Worm (Caenorhabditis elegans): ENCODE measurements around the gene try-4.

try-4 gene

DNA sequence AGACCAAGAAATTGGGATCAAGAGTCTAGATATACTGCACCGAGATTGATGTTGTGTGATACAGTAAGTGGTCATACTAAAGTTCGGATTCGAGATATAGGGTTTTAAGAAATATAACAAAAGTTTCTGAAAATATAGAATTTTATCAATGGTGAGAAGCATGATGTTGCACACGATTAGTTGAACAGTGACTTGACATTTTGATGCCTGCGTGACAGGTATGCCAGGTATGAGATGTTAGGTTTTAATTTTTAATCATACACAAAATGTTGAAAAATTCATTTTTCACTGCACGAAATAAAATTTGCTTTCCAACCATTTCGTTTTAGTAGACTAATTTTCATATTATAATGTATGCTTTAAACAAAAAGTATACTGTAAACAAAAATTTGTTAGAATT is 30.5 kb downstream of the try-4 start:
- TF ChIP-seq nhr-25 (tag; optimal IDR thresholded peaks at IDR 0.05) (no peak), fos-1 (tag; optimal IDR thresholded peaks at IDR 0.05) (no peak), mbf-1 (tag; optimal IDR thresholded peaks at IDR 0.05) (no peak), lin-13 (GFP tag; optimal IDR thresholded peaks at IDR 0.05) (no peak), aly-2 (tag; optimal IDR thresholded peaks at IDR 0.05) (no peak), sem-4 (tag; optimal IDR thresholded peaks at IDR 0.05) (no peak), ztf-1 (GFP tag; conservative IDR thresholded peaks at IDR 0.05) (no peak), unc-39 (tag; optimal IDR thresholded peaks at IDR 0.05) (no peak), ztf-11 (tag; optimal IDR thresholded peaks at IDR 0.05) (no peak), elt-3 (tag; optimal IDR thresholded peaks at IDR 0.05) (no peak), R02D3.7 (tag; optimal IDR thresholded peaks at IDR 0.05) (no peak), nhr-23 (tag; optimal IDR thresholded peaks at IDR 0.05) (no peak), zag-1 (tag; optimal IDR thresholded peaks at IDR 0.05) (no peak)

DNA sequence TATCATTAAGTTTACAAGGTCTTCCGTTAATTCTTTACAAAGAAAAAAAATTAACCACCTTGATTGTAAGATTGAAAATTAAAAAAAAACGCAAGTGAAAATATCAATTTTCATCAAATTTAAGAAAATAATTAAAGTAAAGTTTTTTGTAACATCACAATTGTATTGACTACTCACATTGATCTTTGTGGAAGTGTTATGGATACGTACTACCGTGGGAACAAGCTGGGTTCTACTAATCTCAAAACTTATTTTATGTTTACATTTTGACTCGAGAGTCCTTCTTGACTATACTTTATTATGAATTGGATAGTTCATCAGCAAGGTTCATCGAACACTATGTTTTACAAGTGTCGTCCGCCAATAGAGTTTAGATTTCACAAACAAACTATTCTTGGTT is 31.4 kb downstream of the try-4 start, which contains the start of gene num-1:
TSS of gene num-1 (plus strand) at position 301 of the 400 bp plus-strand sequence.
- TF ChIP-seq skn-1 (tag; optimal IDR thresholded peaks at IDR 0.05) (no peak), sem-4 (tag; optimal IDR thresholded peaks at IDR 0.05) (no peak), nhr-6 (tag; optimal IDR thresholded peaks at IDR 0.05) (no peak), ceh-82 (tag; optimal IDR thresholded peaks at IDR 0.05) (no peak), ama-1 (optimal IDR thresholded peaks at IDR 0.05) (no peak), snpc-4 (tag; optimal IDR thresholded peaks at IDR 0.05) (no peak), crh-2 (tag; optimal IDR thresholded peaks at IDR 0.05) (no peak), gmeb-1 (tag; optimal IDR thresholded peaks at IDR 0.05) (no peak), unc-39 (tag; optimal IDR thresholded peaks at IDR 0.05) (no peak), nhr-129 (tag; optimal IDR thresholded peaks at IDR 0.05) (no peak), ztf-4 (tag; optimal IDR thresholded peaks at IDR 0.05) (no peak), nhr-12 (tag; optimal IDR thresholded peaks at IDR 0.05) (no peak), fos-1 (tag; optimal IDR thresholded peaks at IDR 0.05) (no peak), elt-3 (tag; optimal IDR thresholded peaks at IDR 0.05) (no peak), sma-3 (GFP tag; optimal IDR thresholded peaks at IDR 0.05) (no peak)

DNA sequence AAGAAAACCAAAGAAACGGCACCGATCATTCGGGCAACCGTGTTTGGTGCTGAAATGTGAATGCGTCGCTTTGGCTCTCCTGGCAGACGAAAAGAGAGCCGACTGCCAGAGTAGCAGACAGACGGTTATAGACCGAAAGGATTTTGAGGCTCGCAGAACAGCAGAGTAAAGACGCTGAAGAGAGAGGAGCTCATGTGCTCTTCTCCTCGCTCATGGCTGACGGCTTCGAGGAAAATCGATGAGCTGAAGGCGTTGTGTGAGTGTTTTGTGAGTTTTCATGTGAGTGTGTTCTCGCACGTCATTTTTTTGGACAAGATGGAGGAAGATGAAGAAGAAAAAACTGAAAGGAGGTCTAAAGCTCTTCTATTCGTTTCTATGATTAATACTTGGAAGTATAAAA is 32.1 kb downstream of the try-4 start, which contains the start of gene sbt-1:
TSS of gene sbt-1 (minus strand) at position 62 of the 400 bp plus-strand sequence.
- TF ChIP-seq nhr-129 (tag; optimal IDR thresholded peaks at IDR 0.05) (peak; percentile 82), ceh-82 (tag; optimal IDR thresholded peaks at IDR 0.05) (peak; percentile 44), mdl-1 (tag; optimal IDR thresholded peaks at IDR 0.05) (peak in 1 of 2 experiments; percentile 69), nhr-12 (tag; optimal IDR thresholded peaks at IDR 0.05) (no peak), egl-27 (tag; optimal IDR thresholded peaks at IDR 0.05) (peak; percentile 43), sem-4 (tag; optimal IDR thresholded peaks at IDR 0.05) (peak; percentile 30), ztf-1 (GFP tag; conservative IDR thresholded peaks at IDR 0.05) (no peak), fos-1 (tag; optimal IDR thresholded peaks at IDR 0.05) (peak; percentile 3), ZK546.5 (tag; optimal IDR thresholded peaks at IDR 0.05) (no peak), dmd-4 (tag; optimal IDR thresholded peaks at IDR 0.05) (no peak), mab-5 (tag; optimal IDR thresholded peaks at IDR 0.05) (no peak), elt-1 (tag; optimal IDR thresholded peaks at IDR 0.05) (no peak), nhr-77 (tag; optimal IDR thresholded peaks at IDR 0.05) (no peak), nhr-21 (tag; optimal IDR thresholded peaks at IDR 0.05) (no peak), ama-1 (optimal IDR thresholded peaks at IDR 0.05) (no peak), skn-1 (tag; optimal IDR thresholded peaks at IDR 0.05) (no peak), peb-1 (tag; optimal IDR thresholded peaks at IDR 0.05) (no peak), Y55F3AM.14 (GFP tag; optimal IDR thresholded peaks at IDR 0.05) (peak; percentile 45), unc-62 (GFP tag; optimal IDR thresholded peaks at IDR 0.05) (no peak), lin-13 (GFP tag; optimal IDR thresholded peaks at IDR 0.05) (peak; percentile 55), lin-11 (tag; optimal IDR thresholded peaks at IDR 0.05) (peak; percentile 83), aly-2 (tag; optimal IDR thresholded peaks at IDR 0.05) (no peak), nhr-25 (tag; optimal IDR thresholded peaks at IDR 0.05) (no peak), F13H6.1 (tag; optimal IDR thresholded peaks at IDR 0.05) (peak; percentile 26), nhr-237 (tag; optimal IDR thresholded peaks at IDR 0.05) (no peak), unc-55 (GFP tag; optimal IDR thresholded peaks at IDR 0.05) (peak; percentile 98), mbf-1 (tag; optimal IDR thresholded peaks at IDR 0.05) (no peak), nhr-23 (tag; optimal IDR thresholded peaks at IDR 0.05) (no peak), zag-1 (tag; optimal IDR thresholded peaks at IDR 0.05) (peak; percentile 56), crh-2 (tag; optimal IDR thresholded peaks at IDR 0.05) (peak; percentile 74), unc-39 (tag; optimal IDR thresholded peaks at IDR 0.05) (no peak), blmp-1 (tag; optimal IDR thresholded peaks at IDR 0.05; ENCODE audit: insufficient read depth) (no peak), C34F6.9 (tag; optimal IDR thresholded peaks at IDR 0.05) (peak; percentile 93), sma-9 (GFP tag; optimal IDR thresholded peaks at IDR 0.05) (no peak), sma-9 (tag; optimal IDR thresholded peaks at IDR 0.05) (no peak), nhr-6 (tag; optimal IDR thresholded peaks at IDR 0.05) (peak; percentile 78), lsy-2 (tag; optimal IDR thresholded peaks at IDR 0.05) (peak; percentile 40 to 77)
